Fruit fly (Drosophila melanogaster) whole organism, embryonic: ENCODE data around the gene CG17549.

ENCODE experiments used
- Bgb ChIP-seq: fragments of 200-800 bp; sonication (Bioruptor generic); IDR thresholded peaks from 2 replicates; pipeline ENCODE4 v1.3.6; 2022; ENCODE audit warnings: missing biosample characterization, missing genetic modification characterization; ENCODE audit not compliant: partially characterized antibody
- CG10959 ChIP-seq: fragments of 200-800 bp; sonication (Bioruptor generic); IDR thresholded peaks from 2 replicates; pipeline ENCODE4 v1.3.6; 2022; ENCODE audit warnings: missing biosample characterization, missing genetic modification characterization
- CG11247 ChIP-seq: fragments of 200-800 bp; sonication (Bioruptor generic); IDR thresholded peaks from 2 replicates; pipeline ENCODE4 v1.3.6; 2022; ENCODE audit warnings: missing biosample characterization, missing genetic modification characterization
- CG11504 ChIP-seq: fragments of 200-800 bp; sonication (Bioruptor generic); optimal IDR thresholded peaks from 3 replicates; lab custom pipeline; 2019; ENCODE audit warnings: missing biosample characterization, mild to moderate bottlenecking, missing genetic modification characterization, moderate library complexity
- CG12391 ChIP-seq: fragments of 200-800 bp; sonication (Bioruptor generic); optimal IDR thresholded peaks from 3 replicates; lab custom pipeline; 2018; ENCODE audit warnings: missing biosample characterization, mild to moderate bottlenecking, missing genetic modification characterization, moderate library complexity
- CG14965 ChIP-seq: fragments of 200-800 bp; sonication (Bioruptor generic); optimal IDR thresholded peaks from 2 replicates; lab custom pipeline; 2016; ENCODE audit warnings: missing biosample characterization, missing genetic modification characterization, borderline replicate concordance
- CG1602 ChIP-seq: fragments of 200-800 bp; sonication (Bioruptor generic); optimal IDR thresholded peaks from 3 replicates; lab custom pipeline; 2016; ENCODE audit warnings: missing biosample characterization, missing genetic modification characterization
- CG1647 ChIP-seq: fragments of 200-800 bp; sonication (Bioruptor generic); optimal IDR thresholded peaks from 3 replicates; lab custom pipeline; 2016; ENCODE audit warnings: missing biosample characterization, missing genetic modification characterization
- CG17385 ChIP-seq: fragments of 200-800 bp; sonication (Bioruptor generic); optimal IDR thresholded peaks from 3 replicates; lab custom pipeline; 2018; ENCODE audit warnings: missing biosample characterization, mild to moderate bottlenecking, missing genetic modification characterization
- CG17568 ChIP-seq: fragments of 200-800 bp; sonication (Bioruptor generic); optimal IDR thresholded peaks from 2 replicates; lab custom pipeline; 2018; ENCODE audit warnings: missing biosample characterization, mild to moderate bottlenecking, missing genetic modification characterization, moderate library complexity
- CG18599 ChIP-seq: fragments of 200-800 bp; sonication (Bioruptor generic); optimal IDR thresholded peaks from 3 replicates; lab custom pipeline; 2017; ENCODE audit warnings: missing biosample characterization, missing genetic modification characterization, mild to moderate bottlenecking, moderate library complexity, missing genetic modification reagents
- CG3163 ChIP-seq: fragments of 200-800 bp; sonication (Bioruptor generic); optimal IDR thresholded peaks from 3 replicates; lab custom pipeline; 2016; ENCODE audit warnings: missing biosample characterization, missing genetic modification characterization
- CG34224 ChIP-seq: fragments of 200-800 bp; sonication (Bioruptor generic); IDR thresholded peaks from 3 replicates; pipeline ENCODE4 v1.3.6; 2022; ENCODE audit warnings: missing biosample characterization, missing genetic modification characterization; ENCODE audit not compliant: partially characterized antibody
- CG43689 ChIP-seq: fragments of 200-800 bp; sonication (Bioruptor generic); IDR thresholded peaks from 2 replicates; pipeline ENCODE4 v1.3.6; 2022; ENCODE audit warnings: missing biosample characterization, missing genetic modification characterization
- CG4707 ChIP-seq: fragments of 200-800 bp; sonication (Bioruptor generic); optimal IDR thresholded peaks from 2 replicates; lab custom pipeline; 2018; ENCODE audit warnings: missing biosample characterization, mild to moderate bottlenecking, missing genetic modification characterization, moderate library complexity
- CG4730 ChIP-seq: fragments of 200-800 bp; sonication (Bioruptor generic); IDR thresholded peaks from 2 replicates; pipeline ENCODE4 v1.3.6; 2022; ENCODE audit warnings: missing biosample characterization, missing genetic modification characterization
- CG6791 ChIP-seq: fragments of 200-800 bp; sonication (Bioruptor generic); IDR thresholded peaks from 3 replicates; pipeline ENCODE4 v1.3.6; 2022; ENCODE audit warnings: missing biosample characterization, missing genetic modification characterization; ENCODE audit not compliant: partially characterized antibody
- CG7928 ChIP-seq: fragments of 200-800 bp; sonication (Bioruptor generic); optimal IDR thresholded peaks from 2 replicates; lab custom pipeline; 2017; ENCODE audit warnings: missing biosample characterization, mild to moderate bottlenecking, missing genetic modification characterization
- CG8290 ChIP-seq, 3 experiments: fragments of 200-800 bp; sonication (Bioruptor generic); optimal IDR thresholded peaks; 2 replicates each; lab custom pipeline; 2016 to 2019; ENCODE audit warnings: missing biosample characterization in 3 of 3, missing genetic modification characterization in 3 of 3, mild to moderate bottlenecking in 2 of 3, moderate library complexity in 1 of 3
- CG9876 ChIP-seq: fragments of 200-800 bp; sonication (Bioruptor generic); optimal IDR thresholded peaks from 2 replicates; lab custom pipeline; 2016; ENCODE audit warnings: missing biosample characterization, missing genetic modification characterization
- Chrac-16 ChIP-seq: fragments of 200-800 bp; sonication (Bioruptor generic); optimal IDR thresholded peaks from 3 replicates; lab custom pipeline; 2016; ENCODE audit warnings: missing biosample characterization, missing genetic modification characterization
- Ets65A ChIP-seq: fragments of 200-800 bp; sonication (Bioruptor generic); peaks from one replicate; lab custom pipeline; 2016; ENCODE audit warnings: missing biosample characterization, missing genetic modification characterization
- Pdp1 ChIP-seq, 2 experiments: fragments of 200-800 bp; sonication (Bioruptor generic); optimal IDR thresholded peaks; 3 replicates each; lab custom pipeline; 2016; ENCODE audit warnings: missing biosample characterization in 2 of 2, missing genetic modification characterization in 2 of 2, mild to moderate bottlenecking in 1 of 2, moderate library complexity in 1 of 2
- Ravus ChIP-seq: fragments of 200-800 bp; sonication (Bioruptor generic); IDR thresholded peaks from 2 replicates; pipeline ENCODE4 v1.3.6; 2022; ENCODE audit warnings: missing biosample characterization, missing genetic modification characterization
- Six4 ChIP-seq: fragments of 200-800 bp; sonication (Bioruptor generic); optimal IDR thresholded peaks from 2 replicates; lab custom pipeline; 2016; ENCODE audit warnings: missing biosample characterization, missing genetic modification characterization
- Sox100B ChIP-seq: fragments of 200-800 bp; sonication (Bioruptor generic); optimal IDR thresholded peaks from 3 replicates; lab custom pipeline; 2018; ENCODE audit warnings: missing biosample characterization, mild to moderate bottlenecking, missing genetic modification characterization
- Trl ChIP-seq, 3 experiments: fragments of >200 bp in 2 of 3; fragments of 200-800 bp in 1 of 3; sonication (Bioruptor generic) in 1 of 3; optimal IDR thresholded peaks; 2 replicates in 1 of 3; 3 replicates in 2 of 3; lab custom pipeline; 2016 to 2017; ENCODE audit warnings: missing biosample characterization in 1 of 3, missing genetic modification characterization in 1 of 3
- abd-A ChIP-seq: fragments of 200-800 bp; sonication (Bioruptor generic); optimal IDR thresholded peaks from 3 replicates; lab custom pipeline; 2019; ENCODE audit warnings: missing biosample characterization, mild to moderate bottlenecking, missing genetic modification characterization, moderate library complexity
- ase ChIP-seq: fragments of 200-800 bp; sonication (Bioruptor generic); IDR thresholded peaks from 3 replicates; pipeline ENCODE4 v1.3.6; 2022; ENCODE audit warnings: missing biosample characterization, missing genetic modification characterization
- ash1 ChIP-seq: fragments of 200-800 bp; sonication (Bioruptor generic); optimal IDR thresholded peaks from 2 replicates; lab custom pipeline; 2018; ENCODE audit warnings: missing biosample characterization, mild to moderate bottlenecking, missing genetic modification characterization
- ato ChIP-seq: fragments of 200-800 bp; sonication (Bioruptor generic); IDR thresholded peaks from 2 replicates; pipeline ENCODE4 v1.3.6; 2022; ENCODE audit warnings: missing biosample characterization, missing genetic modification characterization; ENCODE audit not compliant: partially characterized antibody
- br ChIP-seq: fragments of >200 bp; optimal IDR thresholded peaks from 2 replicates; lab custom pipeline; 2017
- bsh ChIP-seq, 2 experiments: fragments of 200-800 bp; sonication (Bioruptor generic); optimal IDR thresholded peaks; 2 replicates each; lab custom pipeline; 2017 to 2018; ENCODE audit warnings: mild to moderate bottlenecking in 2 of 2, missing biosample characterization in 2 of 2, missing genetic modification characterization in 2 of 2, moderate library complexity in 1 of 2
- cad ChIP-seq: fragments of >200 bp; optimal IDR thresholded peaks from 2 replicates; lab custom pipeline; 2017; ENCODE audit warnings: missing biosample characterization, missing genetic modification characterization
- fd3F ChIP-seq: fragments of 200-800 bp; sonication (Bioruptor generic); optimal IDR thresholded peaks from 2 replicates; lab custom pipeline; 2018; ENCODE audit warnings: missing biosample characterization, mild to moderate bottlenecking, missing genetic modification characterization, moderate library complexity
- ham ChIP-seq: fragments of 200-800 bp; sonication (Bioruptor generic); IDR thresholded peaks from 2 replicates; pipeline ENCODE4 v1.3.6; 2022; ENCODE audit warnings: missing biosample characterization, missing genetic modification characterization
- hth ChIP-seq: fragments of >200 bp; optimal IDR thresholded peaks from 2 replicates; lab custom pipeline; 2017; ENCODE audit warnings: inconsistent platforms
- nmo ChIP-seq: fragments of 200-800 bp; sonication (Bioruptor generic); optimal IDR thresholded peaks from 2 replicates; lab custom pipeline; 2018; ENCODE audit warnings: missing biosample characterization, mild to moderate bottlenecking, missing genetic modification characterization, moderate library complexity
- org-1 ChIP-seq: fragments of 200-800 bp; sonication (Bioruptor generic); optimal IDR thresholded peaks from 2 replicates; lab custom pipeline; 2017; ENCODE audit warnings: missing biosample characterization, missing genetic modification characterization
- pan ChIP-seq, 4 experiments: fragments of >200 bp in 3 of 4; fragments of 200-800 bp in 1 of 4; sonication (Bioruptor generic) in 1 of 4; optimal IDR thresholded peaks in 3 of 4; IDR thresholded peaks in 1 of 4; 2 replicates each; pipeline versions ENCODE4 v1.3.6 to Lab custom; 2017 to 2022; ENCODE audit warnings: missing biosample characterization in 2 of 4, missing genetic modification characterization in 2 of 4, mixed read lengths in 1 of 4
- ro ChIP-seq: fragments of 200-800 bp; sonication (Bioruptor generic); IDR thresholded peaks from 2 replicates; pipeline ENCODE4 v1.3.6; 2022; ENCODE audit warnings: missing biosample characterization, missing genetic modification characterization
- schlank ChIP-seq: fragments of 200-800 bp; sonication (Bioruptor generic); optimal IDR thresholded peaks from 2 replicates; lab custom pipeline; 2018; ENCODE audit warnings: missing biosample characterization, mild to moderate bottlenecking, missing genetic modification characterization
- sd ChIP-seq: fragments of 200-800 bp; sonication (Bioruptor generic); optimal IDR thresholded peaks from 3 replicates; lab custom pipeline; 2018; ENCODE audit warnings: missing biosample characterization, mild to moderate bottlenecking, missing genetic modification characterization, moderate library complexity
- seq ChIP-seq: fragments of 200-800 bp; sonication (Bioruptor generic); IDR thresholded peaks from 2 replicates; pipeline ENCODE4 v1.3.6; 2022; ENCODE audit warnings: missing biosample characterization, missing genetic modification characterization
- stc ChIP-seq: fragments of 200-800 bp; sonication (Bioruptor generic); IDR thresholded peaks from 2 replicates; pipeline ENCODE4 v1.3.6; 2022; ENCODE audit warnings: missing biosample characterization, missing genetic modification characterization
- stwl ChIP-seq: fragments of 200-800 bp; sonication (Bioruptor generic); optimal IDR thresholded peaks from 3 replicates; lab custom pipeline; 2018; ENCODE audit warnings: missing biosample characterization, mild to moderate bottlenecking, missing genetic modification characterization, moderate library complexity
- toy ChIP-seq: fragments of 200-800 bp; sonication (Bioruptor generic); IDR thresholded peaks from 2 replicates; pipeline ENCODE4 v1.3.6; 2022; ENCODE audit warnings: missing biosample characterization, missing genetic modification characterization
- tup ChIP-seq: fragments of 200-800 bp; sonication (Bioruptor generic); optimal IDR thresholded peaks from 2 replicates; lab custom pipeline; 2016; ENCODE audit warnings: missing biosample characterization, mild to moderate bottlenecking, missing genetic modification characterization, moderate library complexity
- usp ChIP-seq: fragments of >200 bp; optimal IDR thresholded peaks from 2 replicates; lab custom pipeline; 2017; ENCODE audit warnings: missing biosample characterization, missing genetic modification characterization

Gene CG17549

DNA sequence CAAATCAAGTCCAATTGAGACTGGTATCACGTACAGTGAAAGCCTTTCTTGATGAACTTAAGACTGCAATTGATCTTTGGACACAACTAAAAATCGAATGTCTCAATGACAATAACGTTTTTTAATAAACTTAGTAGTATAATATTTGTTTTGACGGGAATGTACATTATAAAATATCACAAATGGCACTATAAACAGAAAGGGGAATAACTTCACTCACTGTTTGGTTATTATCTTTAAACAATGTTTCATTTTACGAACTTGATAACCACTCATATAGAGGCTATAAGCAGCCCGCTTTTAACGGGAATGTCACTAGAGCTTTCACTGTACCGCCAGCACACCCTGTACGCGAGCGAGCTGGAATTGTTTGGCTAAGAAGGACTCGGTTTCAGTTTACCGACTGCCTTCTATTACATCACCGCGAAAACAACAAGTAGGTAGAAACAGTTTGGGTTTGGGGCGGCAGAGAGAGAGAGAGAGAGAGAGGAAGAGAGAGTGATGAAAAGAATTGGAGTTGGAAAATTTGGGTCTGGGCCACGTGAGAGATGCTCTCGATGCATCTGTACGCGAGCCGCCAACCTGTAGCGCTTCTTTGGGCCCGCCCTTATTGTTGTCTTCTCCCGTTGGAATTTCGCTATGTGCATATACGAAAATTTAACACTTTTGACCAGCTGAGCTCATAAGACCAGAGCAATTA is 7.9 kb upstream of the CG17549 start (continued):
- TF ChIP-seq hth (no peak), Trl (optimal IDR thresholded peaks at IDR 0.05; lab: Kevin White, UChicago) (peak; percentile 78 to 81), Trl (GFP tag; optimal IDR thresholded peaks at IDR 0.05; lab: Kevin White, UChicago) (no peak), CG1647 (GFP tag; lab: Kevin White, UChicago) (no peak), nmo (GFP tag; lab: Kevin White, UChicago) (peak; percentile 15), org-1 (GFP tag; lab: Kevin White, UChicago) (no peak), CG4707 (GFP tag; lab: Kevin White, UChicago) (no peak), fd3F (GFP tag; lab: Kevin White, UChicago) (no peak), ro (no peak), Six4 (GFP tag; lab: Kevin White, UChicago) (no peak), ash1 (GFP tag; lab: Kevin White, UChicago) (no peak), CG43689 (GFP tag; lab: Robert Waterston, UW) (no peak), tup (GFP tag; lab: Kevin White, UChicago) (no peak), CG4730 (no peak), seq (GFP tag; lab: Robert Waterston, UW) (no peak), CG10959 (GFP tag; lab: Robert Waterston, UW) (no peak), CG6791 (no peak), CG34224 (GFP tag; lab: Robert Waterston, UW) (0 out of 3 replicates have a peak, but pooled peaks have one; percentile 10), br (lab: Kevin White, UChicago) (no peak), ase (GFP tag; lab: Robert Waterston, UW) (no peak), Chrac-16 (GFP tag; lab: Kevin White, UChicago) (peak; percentile 21), abd-A (tag; lab: Kevin White, UChicago) (no peak), ham (no peak), Ravus (GFP tag; lab: Robert Waterston, UW) (no peak), stc (GFP tag; lab: Robert Waterston, UW) (no peak), ato (no peak), Pdp1 (GFP tag; optimal IDR thresholded peaks at IDR 0.05; lab: Kevin White, UChicago) (peak in 1 of 2 experiments; percentile 78), pan (optimal IDR thresholded peaks at IDR 0.05; lab: Kevin White, UChicago) (no peak), pan (GFP tag; optimal IDR thresholded peaks at IDR 0.05 in 1 of 2, IDR thresholded peaks at IDR 0.05 in 1 of 2) (peak in 1 of 2 experiments; percentile 30), bsh (GFP tag; optimal IDR thresholded peaks at IDR 0.05; lab: Kevin White, UChicago) (peak in 1 of 2 experiments; percentile 22), usp (no peak), sd (tag; lab: Kevin White, UChicago) (peak; percentile 25), Bgb (no peak), CG14965 (GFP tag; lab: Kevin White, UChicago) (no peak), stwl (tag; lab: Kevin White, UChicago) (no peak), CG11247 (GFP tag; lab: Robert Waterston, UW) (no peak), schlank (tag; lab: Kevin White, UChicago) (no peak), CG7928 (GFP tag; lab: Kevin White, UChicago) (no peak), CG3163 (GFP tag; lab: Kevin White, UChicago) (no peak), CG18599 (GFP tag; lab: Kevin White, UChicago) (peak; percentile 59), CG11504 (peak; percentile 64), CG9876 (GFP tag; lab: Kevin White, UChicago) (no peak), CG17568 (GFP tag; lab: Kevin White, UChicago) (no peak), CG1602 (GFP tag; lab: Kevin White, UChicago) (no peak), CG12391 (tag; lab: Kevin White, UChicago) (no peak), CG8290 (GFP tag; optimal IDR thresholded peaks at IDR 0.05; lab: Kevin White, UChicago) (no peak), CG8290 (tag; optimal IDR thresholded peaks at IDR 0.05; lab: Kevin White, UChicago) (peak in 1 of 2 experiments; percentile 8), CG17385 (no peak), Ets65A (GFP tag; lab: Kevin White, UChicago) (no peak), toy (GFP tag; lab: Robert Waterston, UW) (no peak), cad (GFP tag; lab: Kevin White, UChicago) (no peak), Sox100B (no peak)
